Worm (Caenorhabditis elegans): ENCODE results near the gene gpa-9.

- TF ChIP-seq nhr-77 (tag; optimal IDR thresholded peaks at IDR 0.05) (no peak), ces-1 (GFP tag; optimal IDR thresholded peaks at IDR 0.05) (no peak), mdl-1 (tag; optimal IDR thresholded peaks at IDR 0.05) (no peak), nhr-11 (tag; optimal IDR thresholded peaks at IDR 0.05) (no peak)
Observed at ce11 chrV:12676299-12676698, 27.2 kb upstream of the gpa-9 start.

All from whole organism, L1 larva.